Worm (Caenorhabditis elegans): Measurements from ENCODE around the gene mfsd-13.2.

Gene mfsd-13.2

ce11 chrII:7208184-7208583 lies 42.5 kb upstream of the mfsd-13.2 start, which contains the start of gene dhs-7:
TSS of gene dhs-7 (minus strand) at chrII:7208460.
- TF ChIP-seq che-1 (tag; optimal IDR thresholded peaks at IDR 0.05), result no peak
- no peak for TF ChIP-seq ceh-45 (GFP tag; IDR thresholded peaks at IDR 0.05)
- TF ChIP-seq unc-3 (GFP tag; conservative IDR thresholded peaks at IDR 0.05), result no peak
- TF ChIP-seq unc-3 (tag; optimal IDR thresholded peaks at IDR 0.05), result no peak
- no peak for TF ChIP-seq ttx-3 (tag; optimal IDR thresholded peaks at IDR 0.05)
- TF ChIP-seq zip-5 (tag; optimal IDR thresholded peaks at IDR 0.05), result no peak

ce11 chrII:7207649-7208048 lies 42.0 kb upstream of the mfsd-13.2 start:
- TF ChIP-seq ama-1 (optimal IDR thresholded peaks at IDR 0.05), result no peak
- no peak for TF ChIP-seq ttx-3 (tag; optimal IDR thresholded peaks at IDR 0.05)
- TF ChIP-seq ref-2 (tag; optimal IDR thresholded peaks at IDR 0.05), result no peak
- no peak for TF ChIP-seq eyg-1 (tag; optimal IDR thresholded peaks at IDR 0.05)
- no peak for TF ChIP-seq che-1 (tag; optimal IDR thresholded peaks at IDR 0.05)
- TF ChIP-seq pros-1 (tag; optimal IDR thresholded peaks at IDR 0.05), result no peak
- TF ChIP-seq sox-2 (GFP tag; IDR thresholded peaks at IDR 0.05), result no peak

ce11 chrII:7205388-7205787 lies 39.7 kb upstream of the mfsd-13.2 start, which contains the start of gene srd-59:
TSS of gene srd-59 (plus strand) at chrII:7205688.
- TF ChIP-seq elt-2 (tag; optimal IDR thresholded peaks at IDR 0.05), result no peak
- TF ChIP-seq ceh-34 (tag; optimal IDR thresholded peaks at IDR 0.05), result no peak
- TF ChIP-seq madf-2 (tag; optimal IDR thresholded peaks at IDR 0.05), result no peak
- TF ChIP-seq ceh-45 (GFP tag; IDR thresholded peaks at IDR 0.05), result no peak
- TF ChIP-seq ceh-22 (tag; optimal IDR thresholded peaks at IDR 0.05), result no peak
- TF ChIP-seq ets-4 (tag; optimal IDR thresholded peaks at IDR 0.05), result no peak
- no peak for TF ChIP-seq nfya-1 (tag; optimal IDR thresholded peaks at IDR 0.05)
- TF ChIP-seq hlh-30 (tag; optimal IDR thresholded peaks at IDR 0.05; ENCODE audit: insufficient read depth), result no peak
- TF ChIP-seq gmeb-2 (tag; optimal IDR thresholded peaks at IDR 0.05), result no peak
- no peak for TF ChIP-seq ref-2 (tag; optimal IDR thresholded peaks at IDR 0.05)

- TF ChIP-seq hlh-15 (tag; optimal IDR thresholded peaks at IDR 0.05) (no peak), elt-4 (tag; optimal IDR thresholded peaks at IDR 0.05) (no peak), unc-3 (GFP tag; conservative IDR thresholded peaks at IDR 0.05) (no peak), unc-3 (tag; optimal IDR thresholded peaks at IDR 0.05) (no peak), dmd-4 (tag; optimal IDR thresholded peaks at IDR 0.05; ENCODE audit: borderline replicate concordance) (no peak), pat-9 (tag; optimal IDR thresholded peaks at IDR 0.05) (no peak), ceh-24 (tag; optimal IDR thresholded peaks at IDR 0.05) (no peak), nfya-1 (tag; optimal IDR thresholded peaks at IDR 0.05) (no peak), che-1 (tag; optimal IDR thresholded peaks at IDR 0.05) (no peak), ahr-1 (tag; optimal IDR thresholded peaks at IDR 0.05) (no peak), ama-1 (optimal IDR thresholded peaks at IDR 0.05) (no peak), pqm-1 (tag; optimal IDR thresholded peaks at IDR 0.05) (no peak), ceh-45 (GFP tag; IDR thresholded peaks at IDR 0.05) (no peak), pros-1 (tag; optimal IDR thresholded peaks at IDR 0.05) (no peak), K09A11.1 (tag; optimal IDR thresholded peaks at IDR 0.05; ENCODE audit: insufficient read depth) (no peak), unc-42 (tag; optimal IDR thresholded peaks at IDR 0.05) (no peak), hlh-6 (tag; optimal IDR thresholded peaks at IDR 0.05) (no peak), eyg-1 (tag; optimal IDR thresholded peaks at IDR 0.05) (no peak), unc-86 (tag; optimal IDR thresholded peaks at IDR 0.05) (no peak), ref-2 (tag; optimal IDR thresholded peaks at IDR 0.05) (no peak)
Measured at ce11 chrII:7204951-7205350, 39.3 kb upstream of the mfsd-13.2 start, which contains the start of gene srd-58. TSS of gene srd-58 (minus strand) at chrII:7205051.

ce11 chrII:7203110-7203509 lies 37.5 kb upstream of the mfsd-13.2 start, which contains the start of gene srd-56:
TSS of gene srd-56 (minus strand) at chrII:7203210.
- TF ChIP-seq ceh-45 (GFP tag; IDR thresholded peaks at IDR 0.05), result no peak
- no peak for TF ChIP-seq syd-9 (tag; optimal IDR thresholded peaks at IDR 0.05)
- no peak for TF ChIP-seq unc-42 (tag; optimal IDR thresholded peaks at IDR 0.05)
- TF ChIP-seq ceh-48 (tag; optimal IDR thresholded peaks at IDR 0.05), result no peak
- no peak for TF ChIP-seq eyg-1 (tag; optimal IDR thresholded peaks at IDR 0.05)
- no peak for TF ChIP-seq ztf-16 (tag; optimal IDR thresholded peaks at IDR 0.05)
- TF ChIP-seq odd-2 (tag; optimal IDR thresholded peaks at IDR 0.05), result no peak
- TF ChIP-seq fax-1 (tag; optimal IDR thresholded peaks at IDR 0.05), result no peak
- no peak for TF ChIP-seq C08G9.2 (tag; optimal IDR thresholded peaks at IDR 0.05)
- no peak for TF ChIP-seq pros-1 (tag; optimal IDR thresholded peaks at IDR 0.05)
- TF ChIP-seq sox-2 (GFP tag; IDR thresholded peaks at IDR 0.05), result no peak
- TF ChIP-seq hlh-13 (GFP tag; optimal IDR thresholded peaks at IDR 0.05), result no peak
- no peak for TF ChIP-seq ceh-31 (tag; optimal IDR thresholded peaks at IDR 0.05)

Data from whole organism, late embryonic.